Fruit fly (Drosophila melanogaster): Measurements from ENCODE around the gene IPIP.

IPIP gene

DNA sequence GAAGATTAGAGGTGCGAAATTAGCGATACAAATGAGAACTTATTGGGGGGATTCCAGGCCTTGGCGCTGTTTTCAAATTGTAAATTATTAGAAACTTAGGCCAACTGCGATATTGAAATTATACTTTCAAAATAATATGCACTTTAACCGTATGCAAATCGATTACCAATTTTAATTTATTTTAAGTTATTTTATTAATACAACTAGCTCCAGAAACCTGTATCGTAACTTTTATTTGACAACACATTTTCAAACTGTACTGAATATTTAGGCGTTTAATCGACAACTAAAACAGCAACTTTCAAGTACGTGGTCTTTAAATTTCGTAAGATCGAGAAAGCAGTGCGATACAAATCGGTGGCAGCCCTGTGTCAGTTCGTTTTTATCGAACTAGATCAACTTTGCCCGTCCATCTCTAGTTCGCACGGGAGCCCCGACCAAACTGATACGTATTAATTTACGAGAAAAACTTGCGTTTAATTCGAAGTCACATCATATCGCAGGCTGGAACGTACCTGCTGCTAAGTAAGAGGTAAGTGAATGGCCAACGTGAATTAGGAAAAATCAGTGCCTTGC is 22.9 kb downstream of the IPIP start, which contains the start of the genes CG9154 and Kr-h2:
TSS of gene CG9154 (minus strand) at position 31 of the 576 bp plus-strand sequence.
TSS of gene Kr-h2 (plus strand) at position 335 of the 576 bp plus-strand sequence.
- TF ChIP-seq Dif (GFP tag; optimal IDR thresholded peaks at IDR 0.05; ENCODE audit: partially characterized antibody): no peak
- no peak for TF ChIP-seq Hr83 (GFP tag; optimal IDR thresholded peaks at IDR 0.05; ENCODE audit: poor library complexity, severe bottlenecking)
- no peak for TF ChIP-seq jim (GFP tag; optimal IDR thresholded peaks at IDR 0.05)
- peak; percentile 37 for TF ChIP-seq br (GFP tag; optimal IDR thresholded peaks at IDR 0.05)
- TF ChIP-seq h (GFP tag; optimal IDR thresholded peaks at IDR 0.05): peak; percentile 28
- TF ChIP-seq Vsx2 (GFP tag; optimal IDR thresholded peaks at IDR 0.05; ENCODE audit: partially characterized antibody): no peak
- TF ChIP-seq tai (GFP tag; optimal IDR thresholded peaks at IDR 0.05): no peak
- TF ChIP-seq Rel (GFP tag; optimal IDR thresholded peaks at IDR 0.05): no peak
- TF ChIP-seq Rel (tag; optimal IDR thresholded peaks at IDR 0.05): peak; percentile 57
- no peak for TF ChIP-seq usp (GFP tag; optimal IDR thresholded peaks at IDR 0.05)
- TF ChIP-seq rgr (GFP tag; optimal IDR thresholded peaks at IDR 0.05): peak; percentile 12
- TF ChIP-seq foxo (GFP tag; optimal IDR thresholded peaks at IDR 0.05): peak in 1 of 2 experiments; percentile 36
- no peak for TF ChIP-seq Hr78 (GFP tag; optimal IDR thresholded peaks at IDR 0.05)
- no peak for TF ChIP-seq sage (GFP tag; optimal IDR thresholded peaks at IDR 0.05)
- peak; percentile 35 for TF ChIP-seq psq (GFP tag; optimal IDR thresholded peaks at IDR 0.05)
- TF ChIP-seq pan (optimal IDR thresholded peaks at IDR 0.05): no peak
- TF ChIP-seq sv (GFP tag; optimal IDR thresholded peaks at IDR 0.05): peak; percentile 4
- TF ChIP-seq dl (GFP tag; optimal IDR thresholded peaks at IDR 0.05; ENCODE audit: insufficient read depth in 1 of 2, partially characterized antibody in 2 of 2): no peak
- TF ChIP-seq CG9705 (GFP tag; optimal IDR thresholded peaks at IDR 0.05): peak; percentile 24
- TF ChIP-seq dmrt93B (GFP tag; optimal IDR thresholded peaks at IDR 0.05): no peak
- no peak for TF ChIP-seq lola (GFP tag; optimal IDR thresholded peaks at IDR 0.05)
- TF ChIP-seq brk (GFP tag; optimal IDR thresholded peaks at IDR 0.05): no peak
- no peak for TF ChIP-seq ey (GFP tag; optimal IDR thresholded peaks at IDR 0.05)
- TF ChIP-seq Dfd (GFP tag; optimal IDR thresholded peaks at IDR 0.05): no peak
- no peak for TF ChIP-seq OdsH (GFP tag; optimal IDR thresholded peaks at IDR 0.05)
- no peak for TF ChIP-seq Mio (GFP tag; optimal IDR thresholded peaks at IDR 0.05)
- no peak for TF ChIP-seq CrebA (GFP tag; optimal IDR thresholded peaks at IDR 0.05; ENCODE audit: borderline replicate concordance)
- TF ChIP-seq CG32264 (GFP tag; optimal IDR thresholded peaks at IDR 0.05): no peak
- peak; percentile 22 for TF ChIP-seq dsf (GFP tag; optimal IDR thresholded peaks at IDR 0.05; ENCODE audit: borderline replicate concordance)
- TF ChIP-seq Abd-B (GFP tag; optimal IDR thresholded peaks at IDR 0.05): no peak
- peak; percentile 59 for TF ChIP-seq Sp1 (GFP tag; optimal IDR thresholded peaks at IDR 0.05)
- TF ChIP-seq fru (GFP tag; optimal IDR thresholded peaks at IDR 0.05): peak; percentile 49
- TF ChIP-seq Hnf4 (GFP tag; optimal IDR thresholded peaks at IDR 0.05): peak; percentile 5
- TF ChIP-seq N (GFP tag; optimal IDR thresholded peaks at IDR 0.05): no peak
- TF ChIP-seq Jra (GFP tag; optimal IDR thresholded peaks at IDR 0.05): peak; percentile 11
- peak; percentile 49 for TF ChIP-seq Myc (optimal IDR thresholded peaks at IDR 0.05)
- no peak for TF ChIP-seq woc (GFP tag; optimal IDR thresholded peaks at IDR 0.05)
- no peak for TF ChIP-seq GATAd (GFP tag; optimal IDR thresholded peaks at IDR 0.05)
- TF ChIP-seq HLH106 (tag; optimal IDR thresholded peaks at IDR 0.05): peak; percentile 70

DNA sequence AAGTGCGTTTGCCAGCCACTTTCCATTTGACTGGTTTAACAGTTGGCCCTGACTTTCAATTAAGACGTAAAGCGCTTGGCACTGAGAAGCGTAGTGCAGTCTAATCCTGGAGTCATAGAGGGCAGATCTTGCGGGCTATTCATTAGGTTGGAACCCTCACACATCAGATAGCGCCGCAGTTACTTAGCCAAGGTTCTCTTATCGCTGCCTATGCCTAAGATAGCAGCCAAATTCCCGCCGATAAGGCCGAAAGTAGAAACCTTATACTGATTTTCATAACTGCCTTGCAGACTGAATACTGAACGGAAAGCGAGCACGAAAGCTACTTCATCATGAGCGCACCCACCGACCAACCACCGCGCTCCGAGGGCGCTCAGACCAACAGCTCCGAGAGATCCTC is 24.3 kb downstream of the IPIP start:
- TF ChIP-seq usp (GFP tag; optimal IDR thresholded peaks at IDR 0.05) (no peak), ey (GFP tag; optimal IDR thresholded peaks at IDR 0.05) (no peak)

DNA sequence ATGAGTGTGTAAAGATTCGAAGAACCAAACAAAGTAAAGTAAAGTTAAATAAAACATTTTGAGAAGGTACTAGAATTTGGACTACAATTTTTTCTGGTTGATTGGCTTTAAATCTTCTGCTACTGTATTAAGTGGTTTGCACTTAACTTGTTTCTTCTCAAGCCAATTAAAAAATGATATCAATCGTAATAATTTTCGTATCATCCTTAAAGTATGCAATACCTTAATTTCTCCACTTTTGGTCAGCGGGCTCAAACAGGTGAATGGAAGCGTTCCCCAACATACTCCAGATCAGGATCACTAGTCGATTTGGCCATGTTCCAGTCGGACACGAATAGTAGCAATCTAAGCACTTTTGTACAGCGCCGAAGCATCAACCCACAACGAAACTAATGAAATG is 26.1 kb downstream of the IPIP start:
- TF ChIP-seq Hr78 (GFP tag; optimal IDR thresholded peaks at IDR 0.05): no peak
- no peak for TF ChIP-seq ey (GFP tag; optimal IDR thresholded peaks at IDR 0.05)
- no peak for TF ChIP-seq Hr83 (GFP tag; optimal IDR thresholded peaks at IDR 0.05; ENCODE audit: poor library complexity, severe bottlenecking)
- no peak for TF ChIP-seq Hnf4 (GFP tag; optimal IDR thresholded peaks at IDR 0.05)
- no peak for TF ChIP-seq dsf (GFP tag; optimal IDR thresholded peaks at IDR 0.05; ENCODE audit: borderline replicate concordance)
- no peak for TF ChIP-seq Sp1 (GFP tag; optimal IDR thresholded peaks at IDR 0.05)
- TF ChIP-seq woc (GFP tag; optimal IDR thresholded peaks at IDR 0.05): no peak
- no peak for TF ChIP-seq br (GFP tag; optimal IDR thresholded peaks at IDR 0.05)
- TF ChIP-seq Rel (GFP tag; optimal IDR thresholded peaks at IDR 0.05): no peak
- no peak for TF ChIP-seq Rel (tag; optimal IDR thresholded peaks at IDR 0.05)
- TF ChIP-seq Myc (optimal IDR thresholded peaks at IDR 0.05): no peak
- TF ChIP-seq OdsH (GFP tag; optimal IDR thresholded peaks at IDR 0.05): no peak
- TF ChIP-seq Jra (GFP tag; optimal IDR thresholded peaks at IDR 0.05): no peak
- TF ChIP-seq h (GFP tag; optimal IDR thresholded peaks at IDR 0.05): no peak
- TF ChIP-seq sage (GFP tag; optimal IDR thresholded peaks at IDR 0.05): no peak
- TF ChIP-seq N (GFP tag; optimal IDR thresholded peaks at IDR 0.05): no peak
- TF ChIP-seq Abd-B (GFP tag; optimal IDR thresholded peaks at IDR 0.05): no peak
- TF ChIP-seq CG9705 (GFP tag; optimal IDR thresholded peaks at IDR 0.05): no peak
- TF ChIP-seq jim (GFP tag; optimal IDR thresholded peaks at IDR 0.05): no peak
